Worm (Caenorhabditis elegans) whole organism, L4 larva: ENCODE measurements around the gene R13A1.1.

Experiments
- F10B5.3 ChIP-seq: sonication (generic microtip); optimal IDR thresholded peaks from 2 replicates; lab custom pipeline; 2016; ENCODE audit warnings: mild to moderate bottlenecking, missing genetic modification characterization, missing compliant biosample characterization
- F26F4.8 ChIP-seq: fragments of 200-800 bp; sonication (Bioruptor generic); conservative IDR thresholded peaks from 2 replicates; pipeline ENCODE4 v1.3.6; 2022; ENCODE audit warnings: missing genetic modification characterization, missing compliant biosample characterization
- F44E2.7 ChIP-seq: fragments of 200-800 bp; sonication (Bioruptor generic); IDR thresholded peaks from 2 replicates; pipeline ENCODE4 v2.1.2; 2022; ENCODE audit warnings: missing genetic modification characterization, missing compliant biosample characterization
- F49E8.2 ChIP-seq: sonication (generic microtip); optimal IDR thresholded peaks from 2 replicates; lab custom pipeline; 2016; ENCODE audit warnings: missing compliant biosample characterization, mild to moderate bottlenecking, missing genetic modification characterization, borderline replicate concordance
- Y5F2A.4 ChIP-seq: fragments of 200-800 bp; sonication (Bioruptor generic); optimal IDR thresholded peaks from 2 replicates; lab custom pipeline; 2018; ENCODE audit warnings: mild to moderate bottlenecking, missing genetic modification characterization, missing compliant biosample characterization
- ZK337.2 ChIP-seq: fragments of 200-800 bp; sonication (Bioruptor generic); IDR thresholded peaks from 2 replicates; pipeline ENCODE4 v1.3.6; 2022; ENCODE audit warnings: missing genetic modification reagents, missing genetic modification characterization, missing compliant biosample characterization
- ZK546.5 ChIP-seq, 2 experiments: sonication (generic microtip); optimal IDR thresholded peaks; 2 replicates each; lab custom pipeline; 2017; ENCODE audit warnings: missing biosample characterization in 2 of 2, missing genetic modification characterization in 2 of 2
- aha-1 ChIP-seq: fragments of 150-350 bp; peaks from one replicate; lab custom pipeline; 2014; ENCODE audit warnings: missing biosample characterization, missing genetic modification characterization
- aly-2 ChIP-seq: sonication (generic microtip); optimal IDR thresholded peaks from 2 replicates; lab custom pipeline; 2018; ENCODE audit warnings: missing biosample characterization, missing genetic modification characterization
- attf-4 ChIP-seq: sonication (generic microtip); optimal IDR thresholded peaks from 3 replicates; lab custom pipeline; 2017; ENCODE audit warnings: missing biosample characterization, missing genetic modification characterization
- ceh-32 ChIP-seq: sonication (generic microtip); optimal IDR thresholded peaks from 2 replicates; lab custom pipeline; 2016; ENCODE audit warnings: mild to moderate bottlenecking, missing genetic modification characterization, missing compliant biosample characterization; ENCODE audit not compliant: poor library complexity
- ceh-44 ChIP-seq: fragments of 200-800 bp; sonication (Bioruptor generic); IDR thresholded peaks from 2 replicates; pipeline ENCODE4 v1.3.6; 2022; ENCODE audit warnings: missing genetic modification reagents, missing genetic modification characterization, missing compliant biosample characterization
- ceh-82 ChIP-seq: sonication (generic microtip); optimal IDR thresholded peaks from 2 replicates; lab custom pipeline; 2017; ENCODE audit warnings: missing biosample characterization, missing genetic modification characterization
- daf-16 ChIP-seq, 3 experiments: sonication (generic microtip); optimal IDR thresholded peaks; 2 replicates each; lab custom pipeline; 2016 to 2017; ENCODE audit warnings: missing genetic modification characterization in 3 of 3, missing genetic modification reagents in 3 of 3, mild to moderate bottlenecking in 2 of 3, missing compliant biosample characterization in 2 of 3, missing biosample characterization in 1 of 3, moderate library complexity in 1 of 3
- daf-19 ChIP-seq: fragments of 200-800 bp; sonication (Bioruptor generic); conservative IDR thresholded peaks from 2 replicates; pipeline ENCODE4 v1.3.6; 2022; ENCODE audit warnings: missing genetic modification characterization, missing compliant biosample characterization
- duxl-1 ChIP-seq: sonication (generic microtip); optimal IDR thresholded peaks from 2 replicates; lab custom pipeline; 2016; ENCODE audit warnings: mild to moderate bottlenecking, missing genetic modification characterization, moderate library complexity, missing compliant biosample characterization; ENCODE audit not compliant: poor library complexity
- dve-1 ChIP-seq: sonication (generic microtip); optimal IDR thresholded peaks from 2 replicates; lab custom pipeline; 2017; ENCODE audit warnings: antibody characterized with exemption, mild to moderate bottlenecking, missing genetic modification characterization, missing compliant biosample characterization; ENCODE audit not compliant: insufficient read depth
- egl-43 ChIP-seq: fragments of 200-800 bp; sonication (Bioruptor generic); IDR thresholded peaks from 2 replicates; pipeline ENCODE4 v1.3.6; 2022; ENCODE audit warnings: missing genetic modification reagents, missing genetic modification characterization, missing compliant biosample characterization
- hif-1 ChIP-seq, 2 experiments: sonication (generic microtip); optimal IDR thresholded peaks; 2 replicates each; lab custom pipeline; 2016 to 2017; ENCODE audit warnings: missing compliant biosample characterization in 2 of 2, missing genetic modification characterization in 2 of 2, missing genetic modification reagents in 2 of 2, missing genotype in 2 of 2, mild to moderate bottlenecking in 1 of 2
- hlh-11 ChIP-seq: fragments of 200-800 bp; sonication (Bioruptor generic); optimal IDR thresholded peaks from 2 replicates; lab custom pipeline; 2018; ENCODE audit warnings: mild to moderate bottlenecking, missing genetic modification characterization, missing compliant biosample characterization
- hmg-1.1 ChIP-seq: fragments of 200-800 bp; sonication (Bioruptor generic); IDR thresholded peaks from 2 replicates; pipeline ENCODE4 v1.3.6; 2022; ENCODE audit warnings: missing genetic modification reagents, missing genetic modification characterization, missing compliant biosample characterization
- lim-7 ChIP-seq: fragments of 200-800 bp; sonication (Bioruptor generic); IDR thresholded peaks from 2 replicates; pipeline ENCODE4 v1.3.6; 2022; ENCODE audit warnings: missing genetic modification characterization, missing compliant biosample characterization
- lin-1 ChIP-seq: fragments of 200-800 bp; sonication (Bioruptor generic); IDR thresholded peaks from 2 replicates; pipeline ENCODE4 v1.3.6; 2022; ENCODE audit warnings: missing genetic modification reagents, missing genetic modification characterization, missing compliant biosample characterization
- lin-29 ChIP-seq: fragments of 200-800 bp; sonication (Bioruptor generic); IDR thresholded peaks from 2 replicates; pipeline ENCODE4 v1.3.6; 2022; ENCODE audit warnings: missing genetic modification reagents, missing genetic modification characterization, missing compliant biosample characterization
- lin-39 ChIP-seq: fragments of 150-350 bp; optimal IDR thresholded peaks from 2 replicates; lab custom pipeline; 2014; ENCODE audit warnings: missing biosample characterization, missing genetic modification reagents, missing genetic modification characterization
- lsy-2 ChIP-seq, 2 experiments: fragments of 150-350 bp in 1 of 2; sonication (generic microtip) in 1 of 2; optimal IDR thresholded peaks; 2 replicates each; lab custom pipeline; 2014 to 2017; ENCODE audit warnings: missing biosample characterization in 2 of 2, missing genetic modification characterization in 2 of 2
- madf-9 ChIP-seq: fragments of 200-800 bp; sonication (Bioruptor generic); conservative IDR thresholded peaks from 2 replicates; pipeline ENCODE4 v1.3.6; 2022; ENCODE audit warnings: missing genetic modification reagents, missing genetic modification characterization, missing compliant biosample characterization
- mdl-1 ChIP-seq, 2 experiments: fragments of 150-350 bp in 1 of 2; sonication (generic microtip) in 1 of 2; optimal IDR thresholded peaks; 2 replicates each; lab custom pipeline; 2014 to 2017; ENCODE audit warnings: missing biosample characterization in 2 of 2, missing genetic modification characterization in 2 of 2
- mdt-29 ChIP-seq: fragments of 200-800 bp; sonication (Bioruptor generic); IDR thresholded peaks from 2 replicates; pipeline ENCODE4 v1.3.6; 2022; ENCODE audit warnings: missing genetic modification reagents, missing genetic modification characterization, missing compliant biosample characterization
- mxl-2 ChIP-seq: fragments of 200-800 bp; sonication (Bioruptor generic); conservative IDR thresholded peaks from 2 replicates; pipeline ENCODE4 v1.3.6; 2022; ENCODE audit warnings: missing genetic modification reagents, missing genetic modification characterization, missing compliant biosample characterization
- mxl-3 ChIP-seq: fragments of 200-800 bp; sonication (Bioruptor generic); optimal IDR thresholded peaks from 2 replicates; lab custom pipeline; 2018; ENCODE audit warnings: mild to moderate bottlenecking, missing genetic modification characterization, missing compliant biosample characterization
- nhr-102 ChIP-seq: sonication (generic microtip); optimal IDR thresholded peaks from 2 replicates; lab custom pipeline; 2016; ENCODE audit warnings: mild to moderate bottlenecking, missing genetic modification characterization, moderate library complexity, missing compliant biosample characterization
- nhr-11 ChIP-seq: fragments of 150-350 bp; optimal IDR thresholded peaks from 2 replicates; lab custom pipeline; 2014; ENCODE audit warnings: missing biosample characterization, missing genetic modification characterization
- nhr-237 ChIP-seq: sonication (generic microtip); optimal IDR thresholded peaks from 2 replicates; lab custom pipeline; 2017; ENCODE audit warnings: missing biosample characterization, missing genetic modification characterization
- nhr-28 ChIP-seq: fragments of 150-350 bp; optimal IDR thresholded peaks from 2 replicates; lab custom pipeline; 2014; ENCODE audit warnings: missing biosample characterization, missing genetic modification characterization
- nhr-42 ChIP-seq: fragments of 200-800 bp; sonication (Bioruptor generic); IDR thresholded peaks from 2 replicates; pipeline ENCODE4 v1.3.6; 2022; ENCODE audit warnings: missing genetic modification characterization, missing compliant biosample characterization
- nhr-77 ChIP-seq: fragments of 150-350 bp; optimal IDR thresholded peaks from 2 replicates; lab custom pipeline; 2014; ENCODE audit warnings: missing biosample characterization, missing genetic modification characterization
- set-16 ChIP-seq: fragments of 200-800 bp; sonication (Bioruptor generic); IDR thresholded peaks from 2 replicates; pipeline ENCODE4 v1.3.6; 2022; ENCODE audit warnings: missing genetic modification reagents, missing genetic modification characterization, missing compliant biosample characterization
- skn-1 ChIP-seq: fragments of 150-350 bp; optimal IDR thresholded peaks from 2 replicates; lab custom pipeline; 2014; ENCODE audit warnings: missing biosample characterization, missing genetic modification characterization
- snpc-1.2 ChIP-seq: fragments of 200-800 bp; sonication (Bioruptor generic); IDR thresholded peaks from 2 replicates; pipeline ENCODE4 v1.3.6; 2022; ENCODE audit warnings: missing genetic modification reagents, missing genetic modification characterization, missing compliant biosample characterization
- snpc-4 ChIP-seq: fragments of 150-350 bp; optimal IDR thresholded peaks from 2 replicates; lab custom pipeline; 2014; ENCODE audit warnings: missing biosample characterization, missing genetic modification characterization
- unc-130 ChIP-seq: sonication (generic microtip); optimal IDR thresholded peaks from 2 replicates; lab custom pipeline; 2016; ENCODE audit warnings: missing genetic modification reagents, missing genetic modification characterization, missing compliant biosample characterization
- unc-39 ChIP-seq: sonication (generic microtip); optimal IDR thresholded peaks from 2 replicates; lab custom pipeline; 2017; ENCODE audit warnings: missing biosample characterization, missing genetic modification characterization
- unc-62 ChIP-seq, 3 experiments: fragments of 150-350 bp in 1 of 3; sonication (generic microtip); optimal IDR thresholded peaks in 2 of 3; peaks in 1 of 3; 1 replicate in 1 of 3; 2 replicates in 2 of 3; lab custom pipeline; 2014 to 2017; ENCODE audit warnings: missing biosample characterization in 3 of 3, missing genetic modification characterization in 3 of 3, missing genetic modification reagents in 3 of 3, missing genotype in 1 of 3
- ztf-11 ChIP-seq: fragments of 150-350 bp; optimal IDR thresholded peaks from 2 replicates; lab custom pipeline; 2014; ENCODE audit warnings: missing biosample characterization, missing genetic modification characterization

R13A1.1 gene

DNA sequence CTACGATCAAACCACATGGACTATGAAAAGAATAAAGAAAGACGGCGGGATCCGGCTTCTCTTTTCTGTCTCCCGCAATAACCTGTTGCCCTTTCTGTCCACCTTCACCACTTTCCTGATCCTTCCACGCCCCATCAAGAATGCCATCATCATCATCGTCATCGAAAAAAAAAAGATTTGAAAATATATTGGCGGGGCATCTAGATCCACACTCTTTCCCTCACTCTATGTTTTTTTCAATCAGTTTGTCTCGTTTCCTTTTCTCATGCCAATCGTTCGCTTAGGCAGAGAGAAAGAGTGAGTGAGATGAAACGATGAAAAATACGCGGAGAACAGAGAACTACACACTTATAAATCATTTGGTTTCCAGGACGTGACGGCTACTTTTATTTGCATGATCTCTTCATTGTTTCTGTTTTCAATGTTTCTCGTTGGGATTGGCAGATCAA lies 13.8 kb downstream of the R13A1.1 start (continued):
- TF ChIP-seq unc-62 (GFP tag; optimal IDR thresholded peaks at IDR 0.05 in 1 of 2; lab: Kevin White, UChicago) (peak in 1 of 2 experiments; percentile 83), unc-62 (tag; optimal IDR thresholded peaks at IDR 0.05; lab: Kevin White, UChicago) (no peak), nhr-102 (no peak), set-16 (GFP tag; lab: Robert Waterston, UW) (no peak), nhr-28 (tag; lab: Kevin White, UChicago) (peak; percentile 42), egl-43 (GFP tag; lab: Robert Waterston, UW) (no peak), lim-7 (GFP tag; lab: Robert Waterston, UW) (no peak), F10B5.3 (no peak), duxl-1 (no peak), mxl-2 (GFP tag; lab: Robert Waterston, UW) (no peak), mdl-1 (tag; optimal IDR thresholded peaks at IDR 0.05; lab: Kevin White, UChicago) (peak in 1 of 2 experiments; percentile 30), lin-39 (tag; lab: Kevin White, UChicago) (no peak), ztf-11 (no peak)

ce11 chrIV:7234623-7235022 lies 14.8 kb downstream of the R13A1.1 start:
- TF ChIP-seq dve-1 (tag; lab: Kevin White, UChicago) (no peak), aha-1 (tag; lab: Kevin White, UChicago) (peak; percentile 42)

DNA sequence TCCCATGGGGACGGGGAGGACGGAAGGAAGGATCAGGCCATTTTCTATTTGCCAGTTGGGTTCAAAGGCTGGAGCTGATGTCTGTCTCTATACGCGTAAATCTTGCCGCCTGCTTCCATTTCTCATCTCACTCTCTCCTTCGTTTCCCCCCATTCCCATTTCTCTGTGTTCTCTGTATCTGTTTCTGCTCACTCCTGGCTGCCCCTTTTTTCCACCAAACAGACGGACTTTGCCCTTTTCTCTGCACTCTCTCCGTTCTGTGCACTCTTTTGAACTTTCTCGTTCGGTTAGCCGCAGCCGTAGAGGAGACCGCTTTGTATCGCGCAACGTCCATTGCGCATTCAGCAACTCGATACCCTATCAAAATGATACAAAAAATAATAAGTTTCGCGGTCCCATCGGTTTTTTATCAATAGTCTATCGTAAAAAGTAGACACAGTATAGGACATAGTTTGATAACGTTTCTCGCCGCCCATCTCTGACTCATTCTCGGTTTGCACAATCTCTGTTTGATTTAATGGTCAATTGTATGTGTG lies 15.6 kb downstream of the R13A1.1 start:
- TF ChIP-seq nhr-42 (0 out of 2 replicates have a peak, but pooled peaks have one; percentile 43), attf-4 (tag; lab: Kevin White, UChicago) (no peak), F44E2.7 (GFP tag; lab: Robert Waterston, UW) (no peak), hmg-1.1 (GFP tag; lab: Robert Waterston, UW) (peak; percentile 80), unc-130 (GFP tag; lab: Kevin White, UChicago) (no peak), mxl-3 (GFP tag; lab: Kevin White, UChicago) (no peak), ceh-82 (tag; lab: Kevin White, UChicago) (no peak), daf-16 (GFP tag; optimal IDR thresholded peaks at IDR 0.05; lab: Kevin White, UChicago) (peak in 1 of 2 experiments; percentile 43), daf-16 (tag; optimal IDR thresholded peaks at IDR 0.05; lab: Kevin White, UChicago) (peak; percentile 18), hlh-11 (peak; percentile 77), madf-9 (GFP tag; lab: Robert Waterston, UW) (0 out of 2 replicates have a peak, but pooled peaks have one; percentile 22), skn-1 (tag; lab: Kevin White, UChicago) (no peak), Y5F2A.4 (GFP tag; lab: Kevin White, UChicago) (no peak), ceh-32 (no peak), snpc-4 (no peak), lin-29 (GFP tag; lab: Robert Waterston, UW) (no peak), mxl-2 (GFP tag; lab: Robert Waterston, UW) (no peak), F26F4.8 (no peak), lin-1 (peak; percentile 46; the same call in 1 of the 2 replicates), ZK337.2 (no peak), lsy-2 (tag; optimal IDR thresholded peaks at IDR 0.05; lab: Kevin White, UChicago) (peak; percentile 9 to 56), duxl-1 (no peak), daf-19 (GFP tag; lab: Robert Waterston, UW) (no peak), aha-1 (tag; lab: Kevin White, UChicago) (peak; percentile 28), set-16 (GFP tag; lab: Robert Waterston, UW) (no peak), F49E8.2 (tag; lab: Kevin White, UChicago) (no peak), ceh-44 (GFP tag; lab: Robert Waterston, UW) (no peak), egl-43 (GFP tag; lab: Robert Waterston, UW) (peak; percentile 75), unc-39 (tag; lab: Kevin White, UChicago) (no peak), ztf-11 (no peak), nhr-11 (peak; percentile 57), ZK546.5 (tag; optimal IDR thresholded peaks at IDR 0.05; lab: Kevin White, UChicago) (no peak), nhr-77 (no peak), hif-1 (tag; optimal IDR thresholded peaks at IDR 0.05; lab: Kevin White, UChicago) (no peak), mdt-29 (GFP tag; lab: Robert Waterston, UW) (no peak), snpc-1.2 (no peak), nhr-237 (tag; lab: Kevin White, UChicago) (no peak), aly-2 (tag; lab: Kevin White, UChicago) (no peak), lin-39 (tag; lab: Kevin White, UChicago) (no peak)
